Fruit fly (Drosophila melanogaster) whole organism, embryonic: ENCODE data around the gene CG15395.
A peak's percentile ranks its signal among the peaks of the same experiment; 100 is the strongest.

Source experiments
- ATbp ChIP-seq: fragments of 200-800 bp; sonication (Bioruptor generic); optimal IDR thresholded peaks from 2 replicates; lab custom pipeline; 2017; ENCODE audit warnings: missing biosample characterization, mild to moderate bottlenecking, missing genetic modification characterization, missing genetic modification reagents
- Bgb ChIP-seq: fragments of 200-800 bp; sonication (Bioruptor generic); IDR thresholded peaks from 2 replicates; pipeline ENCODE4 v1.3.6; 2022; ENCODE audit warnings: missing biosample characterization, missing genetic modification characterization; ENCODE audit not compliant: partially characterized antibody
- CG10979 ChIP-seq: fragments of 200-800 bp; sonication (Bioruptor generic); optimal IDR thresholded peaks from 2 replicates; lab custom pipeline; 2018; ENCODE audit warnings: missing biosample characterization, mild to moderate bottlenecking, missing genetic modification characterization, moderate library complexity
- CG11398 ChIP-seq: fragments of 200-800 bp; sonication (Bioruptor generic); optimal IDR thresholded peaks from 2 replicates; lab custom pipeline; 2016; ENCODE audit warnings: missing biosample characterization, missing genetic modification characterization
- CG12071 ChIP-seq: fragments of 200-800 bp; sonication (Bioruptor generic); optimal IDR thresholded peaks from 3 replicates; lab custom pipeline; 2018; ENCODE audit warnings: missing biosample characterization, mild to moderate bottlenecking, missing genetic modification characterization
- CG14014 ChIP-seq: fragments of 200-800 bp; sonication (Bioruptor generic); IDR thresholded peaks from 2 replicates; pipeline ENCODE4 v1.3.6; 2022; ENCODE audit warnings: missing biosample characterization, missing genetic modification characterization
- CG15479 ChIP-seq: fragments of 200-800 bp; sonication (Bioruptor generic); optimal IDR thresholded peaks from 3 replicates; lab custom pipeline; 2019; ENCODE audit warnings: missing biosample characterization, mild to moderate bottlenecking, missing genetic modification characterization, moderate library complexity
- CG15696 ChIP-seq: fragments of 200-800 bp; sonication (Bioruptor generic); optimal IDR thresholded peaks from 2 replicates; lab custom pipeline; 2019; ENCODE audit warnings: missing biosample characterization, mild to moderate bottlenecking, missing genetic modification characterization, moderate library complexity
- CG16813 ChIP-seq: fragments of 200-800 bp; sonication (Bioruptor generic); IDR thresholded peaks from 3 replicates; pipeline ENCODE4 v1.3.6; 2022; ENCODE audit warnings: missing biosample characterization, missing genetic modification characterization; ENCODE audit not compliant: partially characterized antibody
- CG17361 ChIP-seq: fragments of 200-800 bp; sonication (Bioruptor generic); IDR thresholded peaks from 3 replicates; pipeline ENCODE4 v1.3.6; 2022; ENCODE audit warnings: missing biosample characterization, missing genetic modification characterization
- CG2712 ChIP-seq: fragments of 200-800 bp; optimal IDR thresholded peaks from 3 replicates; lab custom pipeline; 2019; ENCODE audit warnings: missing biosample characterization, mild to moderate bottlenecking, missing genetic modification characterization, moderate library complexity
- CG34224 ChIP-seq: fragments of 200-800 bp; sonication (Bioruptor generic); IDR thresholded peaks from 3 replicates; pipeline ENCODE4 v1.3.6; 2022; ENCODE audit warnings: missing biosample characterization, missing genetic modification characterization; ENCODE audit not compliant: partially characterized antibody
- CG3838 ChIP-seq: fragments of 200-800 bp; sonication (Bioruptor generic); optimal IDR thresholded peaks from 3 replicates; lab custom pipeline; 2016; ENCODE audit warnings: missing biosample characterization, missing genetic modification characterization
- CG4360 ChIP-seq: fragments of 200-800 bp; sonication (Bioruptor generic); IDR thresholded peaks from 2 replicates; pipeline ENCODE4 v1.3.6; 2022; ENCODE audit warnings: missing biosample characterization, missing genetic modification characterization
- CG4424 ChIP-seq: fragments of 200-800 bp; sonication (Bioruptor generic); optimal IDR thresholded peaks from 3 replicates; lab custom pipeline; 2016; ENCODE audit warnings: missing biosample characterization, missing genetic modification characterization
- CG6791 ChIP-seq: fragments of 200-800 bp; sonication (Bioruptor generic); IDR thresholded peaks from 3 replicates; pipeline ENCODE4 v1.3.6; 2022; ENCODE audit warnings: missing biosample characterization, missing genetic modification characterization; ENCODE audit not compliant: partially characterized antibody
- CG8924 ChIP-seq: fragments of 200-800 bp; optimal IDR thresholded peaks from 3 replicates; lab custom pipeline; 2019; ENCODE audit warnings: missing biosample characterization, mild to moderate bottlenecking, missing genetic modification characterization, moderate library complexity
- D ChIP-seq, 2 experiments: fragments of 200-800 bp in 1 of 2; fragments of >200 bp in 1 of 2; sonication (Bioruptor generic) in 1 of 2; optimal IDR thresholded peaks; 2 replicates in 1 of 2; 3 replicates in 1 of 2; lab custom pipeline; 2017; ENCODE audit warnings: mild to moderate bottlenecking in 1 of 2, missing biosample characterization in 1 of 2, missing genetic modification characterization in 1 of 2, missing genetic modification reagents in 1 of 2
- Dip2 ChIP-seq: fragments of 200-800 bp; sonication (Bioruptor generic); IDR thresholded peaks from 2 replicates; pipeline ENCODE4 v1.3.6; 2022; ENCODE audit warnings: missing biosample characterization, missing genetic modification characterization
- Dll ChIP-seq: fragments of 200-800 bp; sonication (Bioruptor generic); IDR thresholded peaks from 4 replicates; pipeline ENCODE4 v1.3.6; 2022; ENCODE audit warnings: missing biosample characterization, missing genetic modification characterization; ENCODE audit not compliant: partially characterized antibody
- E2f2 ChIP-seq: fragments of 200-800 bp; sonication (Bioruptor generic); IDR thresholded peaks from 2 replicates; pipeline ENCODE4 v1.3.6; 2022; ENCODE audit warnings: missing biosample characterization, missing genetic modification characterization
- HLH3B ChIP-seq: fragments of 200-800 bp; sonication (Bioruptor generic); IDR thresholded peaks from 2 replicates; pipeline ENCODE4 v1.3.6; 2022; ENCODE audit warnings: missing biosample characterization, missing genetic modification characterization
- HLH4C ChIP-seq: fragments of 200-800 bp; sonication (Bioruptor generic); IDR thresholded peaks from 3 replicates; pipeline ENCODE4 v1.3.6; 2022; ENCODE audit warnings: missing biosample characterization, missing genetic modification characterization; ENCODE audit not compliant: partially characterized antibody
- HLH54F ChIP-seq: fragments of 200-800 bp; sonication (Bioruptor generic); optimal IDR thresholded peaks from 3 replicates; lab custom pipeline; 2016; ENCODE audit warnings: missing biosample characterization, missing genetic modification characterization
- MESR4 ChIP-seq: fragments of 200-800 bp; sonication (Bioruptor generic); optimal IDR thresholded peaks from 2 replicates; lab custom pipeline; 2018; ENCODE audit warnings: missing biosample characterization, mild to moderate bottlenecking, missing genetic modification characterization, moderate library complexity
- az2 ChIP-seq: fragments of 200-800 bp; sonication (Bioruptor generic); optimal IDR thresholded peaks from 3 replicates; lab custom pipeline; 2016; ENCODE audit warnings: missing biosample characterization, missing genetic modification characterization
- cg ChIP-seq: fragments of 200-800 bp; sonication (Bioruptor generic); optimal IDR thresholded peaks from 3 replicates; lab custom pipeline; 2019; ENCODE audit warnings: missing biosample characterization, mild to moderate bottlenecking, missing genetic modification characterization, moderate library complexity
- crol ChIP-seq: fragments of 200-800 bp; sonication (Bioruptor generic); IDR thresholded peaks from 2 replicates; pipeline ENCODE4 v1.3.6; 2022; ENCODE audit warnings: missing biosample characterization, missing genetic modification characterization
- gem ChIP-seq: fragments of 200-800 bp; sonication (Bioruptor generic); optimal IDR thresholded peaks from 2 replicates; lab custom pipeline; 2019; ENCODE audit warnings: missing biosample characterization, mild to moderate bottlenecking, missing genetic modification characterization, moderate library complexity
- kah ChIP-seq: fragments of 200-800 bp; sonication (Bioruptor generic); optimal IDR thresholded peaks from 2 replicates; lab custom pipeline; 2018; ENCODE audit warnings: missing biosample characterization, mild to moderate bottlenecking, missing genetic modification characterization
- knrl ChIP-seq: fragments of 200-800 bp; sonication (Bioruptor generic); IDR thresholded peaks from 3 replicates; pipeline ENCODE4 v1.3.6; 2022; ENCODE audit warnings: missing biosample characterization, missing genetic modification characterization; ENCODE audit not compliant: partially characterized antibody
- lola ChIP-seq, 3 experiments: fragments of >200 bp in 2 of 3; fragments of 200-800 bp in 1 of 3; sonication (Bioruptor generic) in 1 of 3; optimal IDR thresholded peaks; 2 replicates each; lab custom pipeline; 2017 to 2019; ENCODE audit warnings: missing biosample characterization in 3 of 3, missing genetic modification characterization in 3 of 3, mild to moderate bottlenecking in 1 of 3, moderate library complexity in 1 of 3
- maf-S ChIP-seq: fragments of 200-800 bp; sonication (Bioruptor generic); optimal IDR thresholded peaks from 2 replicates; lab custom pipeline; 2016; ENCODE audit warnings: missing biosample characterization, missing genetic modification characterization
- nerfin-2 ChIP-seq: fragments of 200-800 bp; sonication (Bioruptor generic); IDR thresholded peaks from 2 replicates; pipeline ENCODE4 v1.3.6; 2022; ENCODE audit warnings: missing biosample characterization, missing genetic modification characterization; ENCODE audit not compliant: partially characterized antibody
- peb ChIP-seq: fragments of 200-800 bp; sonication (Bioruptor generic); IDR thresholded peaks from 2 replicates; pipeline ENCODE4 v1.3.6; 2022; ENCODE audit warnings: missing biosample characterization, missing genetic modification characterization
- phol ChIP-seq: fragments of 200-800 bp; sonication (Bioruptor generic); optimal IDR thresholded peaks from 3 replicates; lab custom pipeline; 2018; ENCODE audit warnings: missing biosample characterization, mild to moderate bottlenecking, missing genetic modification characterization, moderate library complexity
- slbo ChIP-seq: fragments of 200-800 bp; sonication (Bioruptor generic); IDR thresholded peaks from 2 replicates; pipeline ENCODE4 v1.3.6; 2022; ENCODE audit warnings: missing biosample characterization, missing genetic modification characterization
- sna ChIP-seq: fragments of 200-800 bp; sonication (Bioruptor generic); IDR thresholded peaks from 2 replicates; pipeline ENCODE4 v1.3.6; 2022; ENCODE audit warnings: missing biosample characterization, missing genetic modification characterization; ENCODE audit not compliant: partially characterized antibody
- sqz ChIP-seq: fragments of 200-800 bp; sonication (Bioruptor generic); optimal IDR thresholded peaks from 3 replicates; lab custom pipeline; 2018; ENCODE audit warnings: missing biosample characterization, mild to moderate bottlenecking, missing genetic modification characterization
- sr ChIP-seq: fragments of 200-800 bp; sonication (Bioruptor generic); IDR thresholded peaks from 3 replicates; pipeline ENCODE4 v1.3.6; 2022; ENCODE audit warnings: missing biosample characterization, missing genetic modification characterization
- tio ChIP-seq: fragments of 200-800 bp; sonication (Bioruptor generic); optimal IDR thresholded peaks from 2 replicates; lab custom pipeline; 2017; ENCODE audit warnings: missing biosample characterization, missing genetic modification characterization, inconsistent platforms
- vnd ChIP-seq: fragments of 200-800 bp; sonication (Bioruptor generic); IDR thresholded peaks from 3 replicates; pipeline ENCODE4 v1.3.6; 2022; ENCODE audit warnings: missing biosample characterization, missing genetic modification characterization; ENCODE audit not compliant: partially characterized antibody
- wek ChIP-seq: fragments of 200-800 bp; sonication (Bioruptor generic); optimal IDR thresholded peaks from 3 replicates; lab custom pipeline; 2018; ENCODE audit warnings: missing biosample characterization, mild to moderate bottlenecking, missing genetic modification characterization, moderate library complexity
- z ChIP-seq: fragments of 200-800 bp; sonication (Bioruptor generic); IDR thresholded peaks from 3 replicates; pipeline ENCODE4 v1.3.6; 2022; ENCODE audit warnings: missing biosample characterization, missing genetic modification characterization
- zen2 ChIP-seq: fragments of 200-800 bp; sonication (Bioruptor generic); IDR thresholded peaks from 3 replicates; pipeline ENCODE4 v1.3.6; 2022; ENCODE audit warnings: missing biosample characterization, missing genetic modification characterization; ENCODE audit not compliant: partially characterized antibody

Gene CG15395

dm6 chr2L:2576565-2577360 lies 33.0 kb upstream of the CG15395 start, which contains the start of gene insv (continued):
- peak; percentile 1 for TF ChIP-seq phol (tag; lab: Kevin White, UChicago)
- peak; percentile 63 for TF ChIP-seq CG16813 (GFP tag; lab: Robert Waterston, UW)
- TF ChIP-seq sqz (GFP tag; lab: Kevin White, UChicago) = peak; percentile 17
- TF ChIP-seq CG8924 (tag; lab: Kevin White, UChicago) = peak; percentile 57
- TF ChIP-seq tio = no peak
- TF ChIP-seq z (GFP tag; lab: Robert Waterston, UW) = peak; percentile 39; the same call in 1 of the 3 replicates
- TF ChIP-seq HLH3B (GFP tag; lab: Robert Waterston, UW) = 0 out of 2 replicates have a peak, but pooled peaks have one; percentile 13
- 0 out of 2 replicates have a peak, but pooled peaks have one; percentile 9 for TF ChIP-seq E2f2 (GFP tag; lab: Robert Waterston, UW)
- peak; percentile 24; the same call in 1 of the 2 replicates for TF ChIP-seq sna
- TF ChIP-seq CG12071 (GFP tag; lab: Kevin White, UChicago) = no peak
- peak; percentile 9 for TF ChIP-seq CG15479 (GFP tag; lab: Kevin White, UChicago)
- TF ChIP-seq Bgb (GFP tag; lab: Robert Waterston, UW) = 0 out of 2 replicates have a peak, but pooled peaks have one; percentile 38
- no peak for TF ChIP-seq CG11398 (GFP tag; lab: Kevin White, UChicago)
- TF ChIP-seq ATbp (GFP tag; lab: Kevin White, UChicago) = no peak
- peak; percentile 80 for TF ChIP-seq Dll (GFP tag; lab: Robert Waterston, UW)
- peak; percentile 1 for TF ChIP-seq az2 (GFP tag; lab: Kevin White, UChicago)
- peak; percentile 33; the same call in 1 of the 3 replicates for TF ChIP-seq zen2
- no peak for TF ChIP-seq maf-S (GFP tag; lab: Kevin White, UChicago)
- no peak for TF ChIP-seq CG3838
- TF ChIP-seq CG4424 (GFP tag; lab: Kevin White, UChicago) = peak; percentile 17
- no peak for TF ChIP-seq CG4360 (GFP tag; lab: Robert Waterston, UW)
- no peak for TF ChIP-seq CG10979 (tag; lab: Kevin White, UChicago)
- TF ChIP-seq CG2712 (tag; lab: Kevin White, UChicago) = peak; percentile 30
- no peak for TF ChIP-seq Dip2 (GFP tag; lab: Robert Waterston, UW)
- peak; percentile 42; the same call in 1 of the 3 replicates for TF ChIP-seq vnd (GFP tag; lab: Robert Waterston, UW)
- TF ChIP-seq HLH54F (GFP tag; lab: Kevin White, UChicago) = peak; percentile 3
- TF ChIP-seq CG17361 = 0 out of 3 replicates have a peak, but pooled peaks have one; percentile 14
- no peak for TF ChIP-seq slbo (GFP tag; lab: Robert Waterston, UW)
- TF ChIP-seq D (optimal IDR thresholded peaks at IDR 0.05; lab: Kevin White, UChicago) = no peak
- peak; percentile 10 for TF ChIP-seq D (GFP tag; optimal IDR thresholded peaks at IDR 0.05; lab: Kevin White, UChicago)
- TF ChIP-seq gem (tag; lab: Kevin White, UChicago) = no peak
- peak; percentile 70 for TF ChIP-seq cg
- peak; percentile 15 for TF ChIP-seq MESR4 (GFP tag; lab: Kevin White, UChicago)
- no peak for TF ChIP-seq sr (GFP tag; lab: Robert Waterston, UW)
- TF ChIP-seq knrl (GFP tag; lab: Robert Waterston, UW) = peak; percentile 59; the same call in 2 of the 3 replicates
- TF ChIP-seq CG6791 (GFP tag; lab: Robert Waterston, UW) = 0 out of 3 replicates have a peak, but pooled peaks have one; percentile 48
- TF ChIP-seq lola (GFP tag; optimal IDR thresholded peaks at IDR 0.05; lab: Kevin White, UChicago) = peak in 1 of 3 experiments; percentile 2
- TF ChIP-seq CG34224 = peak; percentile 52; the same call in 2 of the 3 replicates
- TF ChIP-seq CG15696 (tag; lab: Kevin White, UChicago) = peak; percentile 20
- TF ChIP-seq nerfin-2 = 0 out of 2 replicates have a peak, but pooled peaks have one; percentile 37
- TF ChIP-seq wek (GFP tag; lab: Kevin White, UChicago) = no peak
- no peak for TF ChIP-seq peb
- TF ChIP-seq HLH4C (GFP tag; lab: Robert Waterston, UW) = peak; percentile 60; the same call in 2 of the 3 replicates
- no peak for TF ChIP-seq CG14014 (GFP tag; lab: Robert Waterston, UW)
- no peak for TF ChIP-seq crol (GFP tag; lab: Robert Waterston, UW)
- TF ChIP-seq kah (GFP tag; lab: Kevin White, UChicago) = peak; percentile 76
